Fruit fly (Drosophila melanogaster): ENCODE data around the gene TAF1B.

The TAF1B gene

DNA sequence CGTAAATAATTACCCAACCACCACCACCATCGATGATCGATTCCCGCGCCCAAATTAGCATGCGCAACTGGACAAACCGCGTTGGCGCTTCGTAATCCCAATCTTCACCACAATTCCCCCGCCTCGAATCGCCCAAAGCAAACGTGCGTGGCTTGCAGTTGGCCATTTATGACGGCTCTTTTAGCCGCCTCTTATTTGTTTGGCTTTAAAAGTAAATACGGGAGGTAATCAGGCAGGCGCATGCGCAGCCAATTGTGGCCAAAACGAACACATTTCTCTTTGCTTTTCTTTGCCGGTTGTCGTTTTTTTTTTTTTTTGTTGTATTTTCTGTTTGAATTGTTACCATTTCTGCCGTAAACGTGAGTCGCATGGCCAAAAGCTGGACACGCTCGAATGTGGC, 6.6 kb upstream of the TAF1B start (continued):
- TF ChIP-seq hkb (optimal IDR thresholded peaks at IDR 0.05) (no peak), hkb (GFP tag; IDR thresholded peaks at IDR 0.05) (peak; percentile 63), Ets65A (GFP tag) (peak; percentile 86), CG6689 (GFP tag; IDR thresholded peaks at IDR 0.05) (peak; percentile 37; the same call in 1 of the 2 replicates), CG12299 (tag; optimal IDR thresholded peaks at IDR 0.05) (no peak), CG1603 (tag; optimal IDR thresholded peaks at IDR 0.05) (no peak), NFAT (GFP tag; IDR thresholded peaks at IDR 0.05) (no peak), CG10565 (GFP tag; optimal IDR thresholded peaks at IDR 0.05) (no peak), Asciz (GFP tag; optimal IDR thresholded peaks at IDR 0.05) (peak; percentile 10), CG31441 (GFP tag; IDR thresholded peaks at IDR 0.05) (no peak), ap (GFP tag; IDR thresholded peaks at IDR 0.05) (peak; percentile 13; the same call in 1 of the 2 replicates), CG9817 (tag; optimal IDR thresholded peaks at IDR 0.05) (no peak), sr (GFP tag; IDR thresholded peaks at IDR 0.05) (0 out of 3 replicates have a peak, but pooled peaks have one; percentile 43), CG31365 (tag; optimal IDR thresholded peaks at IDR 0.05) (no peak), CG5180 (GFP tag; optimal IDR thresholded peaks at IDR 0.05) (peak; percentile 20), CG2120 (GFP tag; optimal IDR thresholded peaks at IDR 0.05) (no peak), CG4854 (GFP tag; optimal IDR thresholded peaks at IDR 0.05) (no peak), Side (GFP tag; optimal IDR thresholded peaks at IDR 0.05) (no peak), vvl (GFP tag; IDR thresholded peaks at IDR 0.05) (peak; percentile 42; the same call in 1 of the 2 replicates), CG6272 (GFP tag; IDR thresholded peaks at IDR 0.05) (no peak), btn (GFP tag; optimal IDR thresholded peaks at IDR 0.05) (peak; percentile 7)

DNA sequence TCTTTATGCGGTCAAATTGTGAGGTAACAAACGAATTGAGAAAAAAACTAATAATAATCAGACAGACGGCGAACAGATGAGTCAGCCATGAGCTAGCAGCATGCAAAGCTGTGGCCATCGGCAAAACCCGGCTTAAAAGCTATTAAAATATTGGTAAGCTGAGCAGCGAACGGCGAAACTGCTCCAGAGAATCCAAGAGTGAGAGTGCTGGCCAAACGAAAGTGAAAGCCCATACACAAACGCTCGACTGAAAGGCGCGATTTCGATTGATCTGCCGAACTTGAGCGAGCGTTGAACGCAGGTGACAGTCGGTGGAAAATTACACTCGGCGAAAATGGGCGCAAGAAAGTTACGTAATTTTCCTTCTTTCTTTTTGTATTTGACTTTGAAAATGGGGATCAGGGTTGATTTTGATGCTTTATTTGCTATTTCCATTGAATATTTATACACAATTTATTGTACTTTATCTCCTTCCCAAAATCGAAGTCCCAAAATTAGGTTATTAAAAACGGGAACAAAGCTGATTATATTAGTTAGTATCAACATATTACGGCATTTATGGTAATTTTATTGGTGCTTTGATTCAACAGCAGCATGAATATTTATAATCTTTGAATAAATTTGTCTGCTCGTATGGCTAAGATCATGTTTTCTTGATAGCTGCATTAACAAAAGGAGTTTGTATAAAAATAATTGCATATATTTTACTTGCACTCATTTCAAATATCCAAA, 5.8 kb upstream of the TAF1B start:
- TF ChIP-seq CG7786 (GFP tag; optimal IDR thresholded peaks at IDR 0.05): no peak
- TF ChIP-seq nmo (GFP tag; optimal IDR thresholded peaks at IDR 0.05): peak; percentile 7
- TF ChIP-seq Pdp1 (GFP tag; optimal IDR thresholded peaks at IDR 0.05): peak in 1 of 2 experiments; percentile 49
- no peak for TF ChIP-seq Adf1 (GFP tag; IDR thresholded peaks at IDR 0.05)
- 0 out of 2 replicates have a peak, but pooled peaks have one; percentile 9 for TF ChIP-seq chm (GFP tag; IDR thresholded peaks at IDR 0.05)
- TF ChIP-seq Blimp-1 (GFP tag; optimal IDR thresholded peaks at IDR 0.05): peak; percentile 98
- TF ChIP-seq eve (GFP tag; optimal IDR thresholded peaks at IDR 0.05): peak in 1 of 2 experiments; percentile 22
- TF ChIP-seq gem (tag; optimal IDR thresholded peaks at IDR 0.05): peak; percentile 10
- TF ChIP-seq CG17359 (tag; optimal IDR thresholded peaks at IDR 0.05): peak; percentile 21
- peak; percentile 62 for TF ChIP-seq vvl (GFP tag; IDR thresholded peaks at IDR 0.05)
- TF ChIP-seq abd-A (tag; optimal IDR thresholded peaks at IDR 0.05): no peak
- no peak for TF ChIP-seq CG16779 (GFP tag; IDR thresholded peaks at IDR 0.05)
- TF ChIP-seq CG17361 (GFP tag; IDR thresholded peaks at IDR 0.05): peak; percentile 21; the same call in 1 of the 3 replicates
- TF ChIP-seq bigmax (GFP tag; optimal IDR thresholded peaks at IDR 0.05): no peak
- TF ChIP-seq Sox102F (GFP tag; optimal IDR thresholded peaks at IDR 0.05): peak; percentile 19
- TF ChIP-seq CG11504 (tag; optimal IDR thresholded peaks at IDR 0.05): peak; percentile 21
- TF ChIP-seq oc (tag; optimal IDR thresholded peaks at IDR 0.05): peak; percentile 23
- no peak for TF ChIP-seq toy (GFP tag; IDR thresholded peaks at IDR 0.05)
